Fruit fly (Drosophila melanogaster) whole organism, embryonic: ENCODE data around the gene Ant2.

Experiments used
- Antp ChIP-seq: fragments of 200-800 bp; sonication (Bioruptor generic); optimal IDR thresholded peaks from 3 replicates; lab custom pipeline; 2016; ENCODE audit warnings: missing biosample characterization, missing genetic modification characterization
- CG10267 ChIP-seq: fragments of 200-800 bp; sonication (Bioruptor generic); optimal IDR thresholded peaks from 2 replicates; lab custom pipeline; 2018; ENCODE audit warnings: missing biosample characterization, mild to moderate bottlenecking, missing genetic modification characterization, moderate library complexity
- CG10462 ChIP-seq: fragments of 200-800 bp; sonication (Bioruptor generic); optimal IDR thresholded peaks from 2 replicates; lab custom pipeline; 2016; ENCODE audit warnings: missing biosample characterization, missing genetic modification characterization
- CG10543 ChIP-seq: fragments of 200-800 bp; sonication (Bioruptor generic); optimal IDR thresholded peaks from 3 replicates; lab custom pipeline; 2017; ENCODE audit warnings: missing biosample characterization, mild to moderate bottlenecking, missing genetic modification characterization, moderate library complexity
- CG11504 ChIP-seq: fragments of 200-800 bp; sonication (Bioruptor generic); optimal IDR thresholded peaks from 3 replicates; lab custom pipeline; 2019; ENCODE audit warnings: missing biosample characterization, mild to moderate bottlenecking, missing genetic modification characterization, moderate library complexity
- CG12104 ChIP-seq: fragments of 200-800 bp; sonication (Bioruptor generic); optimal IDR thresholded peaks from 3 replicates; lab custom pipeline; 2016; ENCODE audit warnings: missing biosample characterization, missing genetic modification characterization
- CG12391 ChIP-seq: fragments of 200-800 bp; sonication (Bioruptor generic); optimal IDR thresholded peaks from 3 replicates; lab custom pipeline; 2018; ENCODE audit warnings: missing biosample characterization, mild to moderate bottlenecking, missing genetic modification characterization, moderate library complexity
- CG12769 ChIP-seq: fragments of 200-800 bp; sonication (Bioruptor generic); optimal IDR thresholded peaks from 2 replicates; lab custom pipeline; 2019; ENCODE audit warnings: missing biosample characterization, mild to moderate bottlenecking, missing genetic modification characterization, moderate library complexity
- CG13424 ChIP-seq: fragments of 200-800 bp; sonication (Bioruptor generic); optimal IDR thresholded peaks from 2 replicates; lab custom pipeline; 2019; ENCODE audit warnings: missing biosample characterization, mild to moderate bottlenecking, missing genetic modification characterization, moderate library complexity
- CG13775 ChIP-seq: fragments of 200-800 bp; sonication (Bioruptor generic); optimal IDR thresholded peaks from 3 replicates; lab custom pipeline; 2017; ENCODE audit warnings: missing biosample characterization, mild to moderate bottlenecking, missing genetic modification characterization
- CG18599 ChIP-seq: fragments of 200-800 bp; sonication (Bioruptor generic); optimal IDR thresholded peaks from 3 replicates; lab custom pipeline; 2017; ENCODE audit warnings: missing biosample characterization, missing genetic modification characterization, mild to moderate bottlenecking, moderate library complexity, missing genetic modification reagents
- CG2678 ChIP-seq: fragments of 200-800 bp; sonication (Bioruptor generic); optimal IDR thresholded peaks from 3 replicates; lab custom pipeline; 2019; ENCODE audit warnings: missing biosample characterization, mild to moderate bottlenecking, missing genetic modification characterization, moderate library complexity
- CG7556 ChIP-seq: fragments of 200-800 bp; sonication (Bioruptor generic); optimal IDR thresholded peaks from 2 replicates; lab custom pipeline; 2017; ENCODE audit warnings: missing biosample characterization, mild to moderate bottlenecking, missing genetic modification characterization
- CG8388 ChIP-seq: fragments of 200-800 bp; sonication (Bioruptor generic); optimal IDR thresholded peaks from 2 replicates; lab custom pipeline; 2019; ENCODE audit warnings: missing biosample characterization, mild to moderate bottlenecking, missing genetic modification characterization, moderate library complexity
- CG9609 ChIP-seq: fragments of 200-800 bp; sonication (Bioruptor generic); optimal IDR thresholded peaks from 3 replicates; lab custom pipeline; 2016; ENCODE audit warnings: missing biosample characterization, missing genetic modification characterization
- CG9727 ChIP-seq: fragments of 200-800 bp; sonication (Bioruptor generic); optimal IDR thresholded peaks from 3 replicates; lab custom pipeline; 2017; ENCODE audit warnings: missing biosample characterization, mild to moderate bottlenecking, missing genetic modification characterization
- CoRest ChIP-seq: fragments of 200-800 bp; sonication (Bioruptor generic); optimal IDR thresholded peaks from 3 replicates; lab custom pipeline; 2018; ENCODE audit warnings: missing biosample characterization, mild to moderate bottlenecking, missing genetic modification characterization, moderate library complexity
- ERR ChIP-seq: fragments of 200-800 bp; sonication (Bioruptor generic); optimal IDR thresholded peaks from 2 replicates; lab custom pipeline; 2016; ENCODE audit warnings: missing biosample characterization, missing genetic modification characterization
- Elba2 ChIP-seq: fragments of 200-800 bp; sonication (Bioruptor generic); optimal IDR thresholded peaks from 3 replicates; lab custom pipeline; 2016; ENCODE audit warnings: missing biosample characterization, missing genetic modification characterization
- HLH4C ChIP-seq: fragments of 200-800 bp; sonication (Bioruptor generic); IDR thresholded peaks from 3 replicates; pipeline ENCODE4 v1.3.6; 2022; ENCODE audit warnings: missing biosample characterization, missing genetic modification characterization; ENCODE audit not compliant: partially characterized antibody
- Hr51 ChIP-seq, 2 experiments: fragments of 200-800 bp; sonication (Bioruptor generic); optimal IDR thresholded peaks; 2 replicates in 1 of 2; 3 replicates in 1 of 2; lab custom pipeline; 2016 to 2018; ENCODE audit warnings: missing biosample characterization in 2 of 2, missing genetic modification characterization in 2 of 2, mild to moderate bottlenecking in 1 of 2, moderate library complexity in 1 of 2
- Med ChIP-seq: fragments of 200-800 bp; sonication (Bioruptor generic); peaks from one replicate; lab custom pipeline; 2016; ENCODE audit warnings: missing biosample characterization, missing genetic modification characterization, mild to moderate bottlenecking, inconsistent platforms, moderate library complexity
- Pdp1 ChIP-seq, 2 experiments: fragments of 200-800 bp; sonication (Bioruptor generic); optimal IDR thresholded peaks; 3 replicates each; lab custom pipeline; 2016; ENCODE audit warnings: missing biosample characterization in 2 of 2, missing genetic modification characterization in 2 of 2, mild to moderate bottlenecking in 1 of 2, moderate library complexity in 1 of 2
- Ssrp ChIP-seq: fragments of 200-800 bp; sonication (Bioruptor generic); optimal IDR thresholded peaks from 2 replicates; lab custom pipeline; 2018; ENCODE audit warnings: missing biosample characterization, mild to moderate bottlenecking, missing genetic modification characterization, moderate library complexity
- Taf1 ChIP-seq: fragments of 200-800 bp; sonication (Bioruptor generic); IDR thresholded peaks from 2 replicates; pipeline ENCODE4 v1.3.6; 2022; ENCODE audit warnings: missing biosample characterization, missing genetic modification characterization
- Vsx1 ChIP-seq: fragments of 200-800 bp; sonication (Bioruptor generic); optimal IDR thresholded peaks from 2 replicates; lab custom pipeline; 2017; ENCODE audit warnings: missing biosample characterization, mild to moderate bottlenecking, missing genetic modification characterization, missing genetic modification reagents
- abd-A ChIP-seq: fragments of 200-800 bp; sonication (Bioruptor generic); optimal IDR thresholded peaks from 3 replicates; lab custom pipeline; 2019; ENCODE audit warnings: missing biosample characterization, mild to moderate bottlenecking, missing genetic modification characterization, moderate library complexity
- bbx ChIP-seq: fragments of 200-800 bp; sonication (Bioruptor generic); IDR thresholded peaks from 2 replicates; pipeline ENCODE4 v1.3.6; 2022; ENCODE audit warnings: missing biosample characterization, missing genetic modification characterization; ENCODE audit not compliant: partially characterized antibody
- bcd ChIP-seq: fragments of 200-800 bp; sonication (Bioruptor generic); optimal IDR thresholded peaks from 2 replicates; lab custom pipeline; 2017; ENCODE audit warnings: missing biosample characterization, mild to moderate bottlenecking, missing genetic modification characterization
- crp ChIP-seq, 2 experiments: fragments of 200-800 bp; sonication (Bioruptor generic); optimal IDR thresholded peaks; 2 replicates in 1 of 2; 3 replicates in 1 of 2; lab custom pipeline; 2017; ENCODE audit warnings: missing biosample characterization in 2 of 2, missing genetic modification characterization in 2 of 2, mild to moderate bottlenecking in 1 of 2, moderate library complexity in 1 of 2
- cwo ChIP-seq: fragments of 200-800 bp; sonication (Bioruptor generic); optimal IDR thresholded peaks from 3 replicates; lab custom pipeline; 2017; ENCODE audit warnings: missing biosample characterization, missing genetic modification characterization, mild to moderate bottlenecking, moderate library complexity, missing genetic modification reagents
- emc ChIP-seq: fragments of 200-800 bp; sonication (Bioruptor generic); optimal IDR thresholded peaks from 2 replicates; lab custom pipeline; 2016; ENCODE audit warnings: missing biosample characterization, missing genetic modification characterization
- esg ChIP-seq: fragments of 200-800 bp; sonication (Bioruptor generic); conservative IDR thresholded peaks from 2 replicates; pipeline ENCODE4 v1.3.6; 2022; ENCODE audit warnings: missing biosample characterization, missing genetic modification characterization
- eve ChIP-seq, 2 experiments: fragments of >200 bp; optimal IDR thresholded peaks; 2 replicates each; lab custom pipeline; 2017; ENCODE audit warnings: missing biosample characterization in 2 of 2, missing genetic modification characterization in 2 of 2
- grau ChIP-seq: fragments of 200-800 bp; optimal IDR thresholded peaks from 3 replicates; lab custom pipeline; 2019; ENCODE audit warnings: missing biosample characterization, mild to moderate bottlenecking, missing genetic modification characterization, moderate library complexity
- lab ChIP-seq: fragments of 200-800 bp; sonication (Bioruptor generic); optimal IDR thresholded peaks from 3 replicates; lab custom pipeline; 2017; ENCODE audit warnings: missing biosample characterization, missing genetic modification characterization, mild to moderate bottlenecking, moderate library complexity, missing genetic modification reagents
- mld ChIP-seq: fragments of 200-800 bp; sonication (Bioruptor generic); IDR thresholded peaks from 3 replicates; pipeline ENCODE4 v1.3.6; 2022; ENCODE audit warnings: missing biosample characterization, missing genetic modification characterization; ENCODE audit not compliant: partially characterized antibody
- ranshi ChIP-seq: fragments of 200-800 bp; sonication (Bioruptor generic); IDR thresholded peaks from 2 replicates; pipeline ENCODE4 v1.3.6; 2022; ENCODE audit warnings: missing biosample characterization, missing genetic modification characterization
- rib ChIP-seq: fragments of 200-800 bp; sonication (Bioruptor generic); IDR thresholded peaks from 2 replicates; pipeline ENCODE4 v1.3.6; 2022; ENCODE audit warnings: missing biosample characterization, missing genetic modification characterization
- schlank ChIP-seq: fragments of 200-800 bp; sonication (Bioruptor generic); optimal IDR thresholded peaks from 2 replicates; lab custom pipeline; 2018; ENCODE audit warnings: missing biosample characterization, mild to moderate bottlenecking, missing genetic modification characterization
- sens ChIP-seq: fragments of 200-800 bp; sonication (Bioruptor generic); peaks from one replicate; lab custom pipeline; 2016; ENCODE audit warnings: missing biosample characterization, missing genetic modification characterization
- sqz ChIP-seq: fragments of 200-800 bp; sonication (Bioruptor generic); optimal IDR thresholded peaks from 3 replicates; lab custom pipeline; 2018; ENCODE audit warnings: missing biosample characterization, mild to moderate bottlenecking, missing genetic modification characterization
- tgo ChIP-seq: fragments of 200-800 bp; sonication (Bioruptor generic); IDR thresholded peaks from 3 replicates; pipeline ENCODE4 v1.3.6; 2022; ENCODE audit warnings: missing biosample characterization, missing genetic modification characterization
- trem ChIP-seq: fragments of 200-800 bp; optimal IDR thresholded peaks from 3 replicates; lab custom pipeline; 2019; ENCODE audit warnings: missing biosample characterization, mild to moderate bottlenecking, missing genetic modification characterization, moderate library complexity
- twi ChIP-seq: fragments of 200-800 bp; optimal IDR thresholded peaks from 2 replicates; lab custom pipeline; 2019; ENCODE audit warnings: missing biosample characterization, mild to moderate bottlenecking, missing genetic modification characterization, moderate library complexity
- zen ChIP-seq: fragments of 200-800 bp; sonication (Bioruptor generic); optimal IDR thresholded peaks from 3 replicates; lab custom pipeline; 2018; ENCODE audit warnings: missing biosample characterization, mild to moderate bottlenecking, missing genetic modification characterization, moderate library complexity
- zfh2 ChIP-seq: fragments of 200-800 bp; sonication (Bioruptor generic); optimal IDR thresholded peaks from 2 replicates; lab custom pipeline; 2016; ENCODE audit warnings: missing biosample characterization, missing genetic modification characterization

Gene Ant2

DNA sequence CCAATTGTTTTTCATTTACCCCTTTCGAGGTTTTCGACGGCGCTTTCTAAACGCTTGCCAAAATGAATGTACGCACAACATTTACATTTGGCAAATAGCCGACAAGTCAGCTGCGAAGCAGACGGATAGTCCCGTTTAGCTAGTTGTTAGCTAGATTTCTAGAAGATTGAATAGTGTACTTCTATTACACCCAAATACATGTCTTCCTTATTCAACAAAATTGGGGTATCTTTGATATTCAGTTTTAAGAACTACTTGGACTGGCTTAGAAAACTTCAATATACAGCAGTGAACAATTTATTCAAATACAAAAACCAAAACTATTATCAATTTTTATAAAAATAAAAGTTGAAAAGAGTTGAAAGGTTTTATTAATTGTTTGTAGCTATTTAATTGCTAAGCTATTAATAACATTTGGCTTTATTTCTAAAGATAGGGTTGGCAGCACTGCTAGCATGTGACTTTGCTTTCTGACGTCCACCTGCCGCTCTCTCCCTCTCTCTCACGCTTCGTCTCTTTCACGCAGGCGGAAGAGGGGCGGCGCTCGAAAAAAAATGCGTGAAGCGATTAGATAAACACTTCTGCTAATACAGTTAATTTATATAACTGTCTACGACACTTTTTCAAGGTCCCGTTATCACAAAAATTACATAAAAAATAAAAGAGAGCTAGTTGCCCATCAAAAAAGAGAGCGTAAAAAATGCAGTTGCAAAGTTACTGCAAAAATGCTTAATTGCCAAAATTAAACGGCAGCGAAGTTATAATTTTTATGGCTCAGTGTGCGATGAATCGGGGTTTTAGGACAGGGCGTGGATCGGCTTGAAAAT, 1.7 kb downstream of the Ant2 start (continued):
- peak; percentile 75 for TF ChIP-seq sqz (GFP tag; lab: Kevin White, UChicago)
- TF ChIP-seq CG18599 (GFP tag; lab: Kevin White, UChicago) = peak; percentile 19
- peak; percentile 26 for TF ChIP-seq Ssrp (tag; lab: Kevin White, UChicago)
- peak; percentile 23 for TF ChIP-seq CG11504 (tag; lab: Kevin White, UChicago)
- no peak for TF ChIP-seq Antp (GFP tag; lab: Kevin White, UChicago)
- TF ChIP-seq Pdp1 (GFP tag; optimal IDR thresholded peaks at IDR 0.05; lab: Kevin White, UChicago) = peak in 1 of 2 experiments; percentile 93
- no peak for TF ChIP-seq zfh2 (GFP tag; lab: Kevin White, UChicago)
- TF ChIP-seq CG10543 (GFP tag; lab: Kevin White, UChicago) = peak; percentile 27
- TF ChIP-seq CG13775 (GFP tag; lab: Kevin White, UChicago) = peak; percentile 11
- TF ChIP-seq lab = peak; percentile 5
- TF ChIP-seq CG10462 (GFP tag; lab: Kevin White, UChicago) = no peak
- peak; percentile 11 for TF ChIP-seq zen (tag; lab: Kevin White, UChicago)
- TF ChIP-seq mld (GFP tag; lab: Robert Waterston, UW) = no peak
- TF ChIP-seq ranshi (GFP tag; lab: Robert Waterston, UW) = no peak
- peak; percentile 16 for TF ChIP-seq CG12104
- peak in 1 of 2 experiments; percentile 39 for TF ChIP-seq eve (GFP tag; optimal IDR thresholded peaks at IDR 0.05; lab: Kevin White, UChicago)
- TF ChIP-seq CG9727 (GFP tag; lab: Kevin White, UChicago) = peak; percentile 71
- TF ChIP-seq ERR (GFP tag; lab: Kevin White, UChicago) = no peak
- peak; percentile 91 for TF ChIP-seq trem (tag; lab: Kevin White, UChicago)
- TF ChIP-seq CoRest = peak; percentile 50
- peak in 1 of 2 experiments; percentile 28 for TF ChIP-seq crp (GFP tag; optimal IDR thresholded peaks at IDR 0.05; lab: Kevin White, UChicago)
- peak; percentile 6 for TF ChIP-seq CG13424 (tag; lab: Kevin White, UChicago)
- TF ChIP-seq CG12391 (tag; lab: Kevin White, UChicago) = peak; percentile 17
- no peak for TF ChIP-seq CG12769
- TF ChIP-seq Med (GFP tag; lab: Kevin White, UChicago) = peak; percentile 58
- no peak for TF ChIP-seq abd-A
- TF ChIP-seq CG9609 (GFP tag; lab: Kevin White, UChicago) = no peak
- TF ChIP-seq Hr51 (GFP tag; optimal IDR thresholded peaks at IDR 0.05; lab: Kevin White, UChicago) = peak in 1 of 2 experiments; percentile 48
- peak; percentile 32 for TF ChIP-seq CG7556 (GFP tag; lab: Kevin White, UChicago)
- peak; percentile 36 for TF ChIP-seq Vsx1 (GFP tag; lab: Kevin White, UChicago)
- TF ChIP-seq CG8388 (GFP tag; lab: Kevin White, UChicago) = peak; percentile 62
- TF ChIP-seq cwo = peak; percentile 63
- no peak for TF ChIP-seq bbx
- peak; percentile 44 for TF ChIP-seq grau
- peak; percentile 30; the same call in 1 of the 2 replicates for TF ChIP-seq rib
- no peak for TF ChIP-seq tgo (GFP tag; lab: Robert Waterston, UW)
- no peak for TF ChIP-seq CG10267 (tag; lab: Kevin White, UChicago)
- TF ChIP-seq twi = peak; percentile 12
- TF ChIP-seq Elba2 (GFP tag; lab: Kevin White, UChicago) = no peak
- peak; percentile 35 for TF ChIP-seq CG2678 (tag; lab: Kevin White, UChicago)
- TF ChIP-seq emc = no peak
- TF ChIP-seq bcd = peak; percentile 5
- TF ChIP-seq HLH4C (GFP tag; lab: Robert Waterston, UW) = 0 out of 3 replicates have a peak, but pooled peaks have one; percentile 33
- no peak for TF ChIP-seq esg (GFP tag; lab: Robert Waterston, UW)
- no peak for TF ChIP-seq Taf1 (GFP tag; lab: Robert Waterston, UW)
- TF ChIP-seq sens (GFP tag; lab: Kevin White, UChicago) = peak; percentile 60
- no peak for TF ChIP-seq schlank (tag; lab: Kevin White, UChicago)
